Worm (Caenorhabditis elegans) whole organism, L1 larva: ENCODE data around the gene C34C12.6.

Experiments
- C04F5.9 ChIP-seq: sonication (generic microtip); optimal IDR thresholded peaks from 2 replicates; lab custom pipeline; 2016; ENCODE audit warnings: missing genetic modification characterization, missing compliant biosample characterization
- C16A3.4 ChIP-seq: fragments of 150-350 bp; optimal IDR thresholded peaks from 2 replicates; lab custom pipeline; 2014; ENCODE audit warnings: missing biosample characterization, missing genetic modification characterization
- F16B12.6 ChIP-seq: fragments of 150-350 bp; optimal IDR thresholded peaks from 2 replicates; lab custom pipeline; 2014; ENCODE audit warnings: missing biosample characterization, missing genetic modification characterization
- Y116A8C.19 ChIP-seq: sonication (generic microtip); optimal IDR thresholded peaks from 2 replicates; lab custom pipeline; 2016; ENCODE audit warnings: missing compliant biosample characterization, missing genetic modification characterization, borderline replicate concordance
- aha-1 ChIP-seq: fragments of 150-350 bp; optimal IDR thresholded peaks from 2 replicates; lab custom pipeline; 2014; ENCODE audit warnings: missing biosample characterization, missing genetic modification characterization
- ama-1 ChIP-seq: fragments of 150-350 bp; optimal IDR thresholded peaks from 2 replicates; lab custom pipeline; 2014
- blmp-1 ChIP-seq: fragments of 150-350 bp; optimal IDR thresholded peaks from 2 replicates; lab custom pipeline; 2014; ENCODE audit warnings: missing biosample characterization, missing genetic modification characterization
- ceh-82 ChIP-seq, 3 experiments: fragments of 150-350 bp in 1 of 3; sonication (generic microtip) in 2 of 3; optimal IDR thresholded peaks; 2 replicates each; lab custom pipeline; 2014 to 2017; ENCODE audit warnings: missing biosample characterization in 3 of 3, missing genetic modification characterization in 3 of 3
- ceh-90 ChIP-seq: sonication (generic microtip); optimal IDR thresholded peaks from 2 replicates; lab custom pipeline; 2016; ENCODE audit warnings: missing genetic modification characterization, missing compliant biosample characterization
- efl-1 ChIP-seq, 4 experiments: fragments of 150-350 bp; optimal IDR thresholded peaks in 3 of 4; peaks in 1 of 4; 1 replicate in 1 of 4; 2 replicates in 3 of 4; lab custom pipeline; 2014; ENCODE audit warnings: missing biosample characterization in 2 of 4, missing genetic modification characterization in 2 of 4, missing genetic modification reagents in 2 of 4
- egl-27 ChIP-seq, 2 experiments: fragments of 150-350 bp in 1 of 2; sonication (generic microtip); optimal IDR thresholded peaks; 3 replicates each; lab custom pipeline; 2017 to 2018; ENCODE audit warnings: missing biosample characterization in 2 of 2, missing genetic modification characterization in 2 of 2, missing genetic modification reagents in 2 of 2
- elt-2 ChIP-seq: sonication (generic microtip); optimal IDR thresholded peaks from 2 replicates; lab custom pipeline; 2016; ENCODE audit warnings: missing genetic modification characterization, mild to moderate bottlenecking, inconsistent platforms, missing compliant biosample characterization, missing genetic modification reagents
- fos-1 ChIP-seq: fragments of 150-350 bp; optimal IDR thresholded peaks from 2 replicates; lab custom pipeline; 2014; ENCODE audit warnings: missing biosample characterization, missing genetic modification characterization
- hlh-4 ChIP-seq: sonication (generic microtip); optimal IDR thresholded peaks from 2 replicates; lab custom pipeline; 2016; ENCODE audit warnings: mild to moderate bottlenecking, missing genetic modification characterization, missing compliant biosample characterization
- hpl-2 ChIP-seq: fragments of 150-350 bp; optimal IDR thresholded peaks from 2 replicates; lab custom pipeline; 2014; ENCODE audit warnings: missing biosample characterization, missing genetic modification reagents, missing genetic modification characterization
- lin-35 ChIP-seq, 2 experiments: fragments of 150-350 bp; optimal IDR thresholded peaks; 2 replicates each; lab custom pipeline; 2014; ENCODE audit warnings: missing biosample characterization in 2 of 2, missing genetic modification characterization in 2 of 2, missing genetic modification reagents in 2 of 2
- lin-39 ChIP-seq: fragments of 150-350 bp; optimal IDR thresholded peaks from 2 replicates; lab custom pipeline; 2014; ENCODE audit warnings: missing biosample characterization, missing genetic modification reagents, missing genetic modification characterization
- lir-3 ChIP-seq: sonication (generic microtip); optimal IDR thresholded peaks from 2 replicates; lab custom pipeline; 2016; ENCODE audit warnings: mild to moderate bottlenecking, missing genetic modification characterization, moderate library complexity, missing compliant biosample characterization; ENCODE audit not compliant: poor library complexity
- lsy-2 ChIP-seq, 2 experiments: fragments of 150-350 bp; optimal IDR thresholded peaks; 2 replicates each; lab custom pipeline; 2014; ENCODE audit warnings: missing biosample characterization in 2 of 2, missing genetic modification characterization in 2 of 2
- mdl-1 ChIP-seq, 2 experiments: fragments of 150-350 bp; optimal IDR thresholded peaks; 2 replicates each; lab custom pipeline; 2014 to 2017; ENCODE audit warnings: missing biosample characterization in 2 of 2, missing genetic modification characterization in 2 of 2, inconsistent platforms in 1 of 2
- nhr-11 ChIP-seq: fragments of 150-350 bp; optimal IDR thresholded peaks from 2 replicates; lab custom pipeline; 2014; ENCODE audit warnings: missing biosample characterization, missing genetic modification characterization
- nhr-12 ChIP-seq: sonication (generic microtip); optimal IDR thresholded peaks from 2 replicates; lab custom pipeline; 2017; ENCODE audit warnings: missing biosample characterization, missing genetic modification characterization
- nhr-19 ChIP-seq: fragments of 200-800 bp; sonication (Bioruptor generic); conservative IDR thresholded peaks from 2 replicates; pipeline ENCODE4 v1.3.6; 2022; ENCODE audit warnings: missing genetic modification characterization, missing compliant biosample characterization
- nhr-237 ChIP-seq: fragments of 150-350 bp; optimal IDR thresholded peaks from 2 replicates; lab custom pipeline; 2014; ENCODE audit warnings: missing biosample characterization, missing genetic modification characterization
- nhr-28 ChIP-seq: fragments of 150-350 bp; optimal IDR thresholded peaks from 2 replicates; lab custom pipeline; 2014; ENCODE audit warnings: missing biosample characterization, missing genetic modification characterization
- nhr-71 ChIP-seq: sonication (generic microtip); optimal IDR thresholded peaks from 2 replicates; lab custom pipeline; 2016; ENCODE audit warnings: mild to moderate bottlenecking, missing genetic modification characterization, moderate library complexity, missing compliant biosample characterization
- nhr-77 ChIP-seq: fragments of 150-350 bp; optimal IDR thresholded peaks from 2 replicates; lab custom pipeline; 2014; ENCODE audit warnings: missing biosample characterization, missing genetic modification characterization
- nhr-85 ChIP-seq: sonication (generic microtip); peaks from one replicate; lab custom pipeline; 2016; ENCODE audit warnings: missing genetic modification characterization, inconsistent platforms, missing compliant biosample characterization
- pqm-1 ChIP-seq: sonication (generic microtip); optimal IDR thresholded peaks from 3 replicates; lab custom pipeline; 2017; ENCODE audit warnings: missing biosample characterization, missing genetic modification characterization
- rnt-1 ChIP-seq: sonication (generic microtip); optimal IDR thresholded peaks from 2 replicates; lab custom pipeline; 2016; ENCODE audit warnings: mild to moderate bottlenecking, missing genetic modification characterization, moderate library complexity, missing compliant biosample characterization
- snu-23 ChIP-seq: sonication (generic microtip); optimal IDR thresholded peaks from 2 replicates; lab custom pipeline; 2016; ENCODE audit warnings: missing genetic modification characterization, missing compliant biosample characterization
- sox-4 ChIP-seq: sonication (generic microtip); optimal IDR thresholded peaks from 2 replicates; lab custom pipeline; 2016; ENCODE audit warnings: missing genetic modification characterization, missing compliant biosample characterization
- sup-37 ChIP-seq: fragments of 200-800 bp; sonication (Bioruptor generic); optimal IDR thresholded peaks from 2 replicates; lab custom pipeline; 2018; ENCODE audit warnings: mild to moderate bottlenecking, missing genetic modification characterization, missing compliant biosample characterization
- tlp-1 ChIP-seq: fragments of 150-350 bp; optimal IDR thresholded peaks from 2 replicates; lab custom pipeline; 2014; ENCODE audit warnings: missing biosample characterization, missing genetic modification characterization
- unc-130 ChIP-seq: fragments of 150-350 bp; optimal IDR thresholded peaks from 2 replicates; lab custom pipeline; 2017; ENCODE audit warnings: missing biosample characterization, missing genetic modification characterization, inconsistent platforms
- xbp-1 ChIP-seq: sonication (generic microtip); optimal IDR thresholded peaks from 2 replicates; lab custom pipeline; 2016; ENCODE audit warnings: missing genetic modification characterization, missing compliant biosample characterization
- zip-4 ChIP-seq: fragments of 200-800 bp; sonication (Bioruptor generic); optimal IDR thresholded peaks from 2 replicates; lab custom pipeline; 2018; ENCODE audit warnings: mild to moderate bottlenecking, missing genetic modification characterization, moderate library complexity, missing compliant biosample characterization
- ztf-11 ChIP-seq, 2 experiments: sonication (generic microtip); optimal IDR thresholded peaks; 2 replicates each; lab custom pipeline; 2016 to 2017; ENCODE audit warnings: missing genetic modification characterization in 2 of 2, missing biosample characterization in 1 of 2, missing compliant biosample characterization in 1 of 2

The C34C12.6 gene

ce11 chrIII:3471403-3472053 lies 10.9 kb upstream of the C34C12.6 start, which contains the start of gene rsu-1 (continued):
- TF ChIP-seq efl-1 (optimal IDR thresholded peaks at IDR 0.05; lab: Kevin White, UChicago) (peak; percentile 58 to 67), efl-1 (GFP tag; optimal IDR thresholded peaks at IDR 0.05 in 1 of 2; lab: Kevin White, UChicago) (peak; percentile 47 to 91), xbp-1 (tag; lab: Kevin White, UChicago) (peak; percentile 69), Y116A8C.19 (tag; lab: Kevin White, UChicago) (no peak), ceh-82 (tag; optimal IDR thresholded peaks at IDR 0.05; lab: Kevin White, UChicago) (peak; percentile 6 to 39 (median 34)), nhr-19 (GFP tag; lab: Robert Waterston, UW) (peak; percentile 61), lsy-2 (tag; optimal IDR thresholded peaks at IDR 0.05; lab: Kevin White, UChicago) (peak; percentile 66 to 75), nhr-85 (peak; percentile 46), egl-27 (tag; optimal IDR thresholded peaks at IDR 0.05; lab: Kevin White, UChicago) (peak in 1 of 2 experiments; percentile 18), sox-4 (tag; lab: Kevin White, UChicago) (no peak), ztf-11 (tag; optimal IDR thresholded peaks at IDR 0.05; lab: Kevin White, UChicago) (peak in 1 of 2 experiments; percentile 49), hlh-4 (tag; lab: Kevin White, UChicago) (no peak), lin-39 (tag; lab: Kevin White, UChicago) (no peak), nhr-11 (tag; lab: Kevin White, UChicago) (peak; percentile 9), ceh-90 (tag; lab: Kevin White, UChicago) (no peak), nhr-71 (tag; lab: Kevin White, UChicago) (peak; percentile 74), C04F5.9 (tag; lab: Kevin White, UChicago) (no peak), snu-23 (GFP tag; lab: Kevin White, UChicago) (peak; percentile 83), tlp-1 (tag; lab: Kevin White, UChicago) (no peak), zip-4 (GFP tag; lab: Kevin White, UChicago) (no peak), F16B12.6 (tag; lab: Kevin White, UChicago) (peak; percentile 2), lin-35 (GFP tag; optimal IDR thresholded peaks at IDR 0.05; lab: Kevin White, UChicago) (peak; percentile 37 to 42), ama-1 (lab: Kevin White, UChicago) (no peak), aha-1 (tag; lab: Kevin White, UChicago) (no peak), mdl-1 (tag; optimal IDR thresholded peaks at IDR 0.05; lab: Kevin White, UChicago) (peak in 1 of 2 experiments; percentile 48), C16A3.4 (tag; lab: Kevin White, UChicago) (peak; percentile 34), fos-1 (tag; lab: Kevin White, UChicago) (peak; percentile 11), nhr-12 (tag; lab: Kevin White, UChicago) (no peak), lir-3 (no peak), rnt-1 (tag; lab: Kevin White, UChicago) (peak; percentile 68), sup-37 (GFP tag; lab: Kevin White, UChicago) (no peak), blmp-1 (tag; lab: Kevin White, UChicago) (peak; percentile 95), hpl-2 (GFP tag; lab: Kevin White, UChicago) (no peak), unc-130 (no peak)

ce11 chrIII:3475014-3475413 lies 7.4 kb upstream of the C34C12.6 start:
- no peak for TF ChIP-seq C16A3.4 (tag; lab: Kevin White, UChicago)
- peak in 1 of 2 experiments; percentile 4 for TF ChIP-seq lin-35 (GFP tag; optimal IDR thresholded peaks at IDR 0.05; lab: Kevin White, UChicago)
- peak; percentile 18 for TF ChIP-seq elt-2 (tag; lab: Kevin White, UChicago)
- TF ChIP-seq, all 84 proteins: peak for 2

DNA sequence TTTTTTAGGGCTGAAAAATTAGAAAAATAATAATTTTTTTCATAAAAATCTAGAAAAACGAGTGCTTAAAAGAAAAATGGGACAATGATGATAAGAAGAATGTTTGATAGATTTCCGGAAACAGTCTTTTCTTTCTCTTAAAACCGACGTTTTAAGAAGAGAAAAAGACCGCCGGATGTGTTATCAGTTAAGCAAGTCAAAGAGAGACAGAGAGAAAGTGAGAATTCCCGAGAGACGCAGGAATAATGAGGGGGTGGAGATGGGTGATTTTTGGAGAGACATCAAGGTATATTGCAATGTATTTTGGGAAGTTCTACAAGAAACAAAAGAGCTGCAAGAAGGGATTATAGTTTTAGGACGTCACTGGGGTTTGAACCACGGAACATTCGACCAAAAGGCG lies 6.9 kb upstream of the C34C12.6 start, which contains the start of gene C34C12.9:
TSS of gene C34C12.9 (minus strand) at position 16 of the 400 bp plus-strand sequence.
- TF ChIP-seq blmp-1 (tag; lab: Kevin White, UChicago): peak; percentile 33
- no peak for TF ChIP-seq lsy-2 (tag; optimal IDR thresholded peaks at IDR 0.05; lab: Kevin White, UChicago)
- no peak for TF ChIP-seq nhr-237 (tag; lab: Kevin White, UChicago)
- no peak for TF ChIP-seq nhr-19 (GFP tag; lab: Robert Waterston, UW)
- no peak for TF ChIP-seq nhr-77 (tag; lab: Kevin White, UChicago)
- peak; percentile 30 for TF ChIP-seq elt-2 (tag; lab: Kevin White, UChicago)
- TF ChIP-seq nhr-28 (tag; lab: Kevin White, UChicago): no peak
- peak; percentile 5 for TF ChIP-seq pqm-1
